Worm (Caenorhabditis elegans) whole organism, L1 larva: ENCODE measurements around the gene F28B4.3.

Source experiments
- aly-2 ChIP-seq: fragments of 150-350 bp; optimal IDR thresholded peaks from 2 replicates; lab custom pipeline; 2014; ENCODE audit warnings: missing biosample characterization, missing genetic modification characterization
- ceh-82 ChIP-seq, 3 experiments: fragments of 150-350 bp in 1 of 3; sonication (generic microtip) in 2 of 3; optimal IDR thresholded peaks; 2 replicates each; lab custom pipeline; 2014 to 2017; ENCODE audit warnings: missing biosample characterization in 3 of 3, missing genetic modification characterization in 3 of 3
- fkh-10 ChIP-seq: sonication (generic microtip); optimal IDR thresholded peaks from 2 replicates; lab custom pipeline; 2017; ENCODE audit warnings: missing biosample characterization, missing genetic modification reagents, missing genetic modification characterization
- grh-1 ChIP-seq: fragments of 200-800 bp; sonication (Bioruptor generic); IDR thresholded peaks from 2 replicates; pipeline ENCODE4 v1.3.6; 2022; ENCODE audit warnings: missing genetic modification reagents, missing genetic modification characterization, missing compliant biosample characterization
- jun-1 ChIP-seq: fragments of 150-350 bp; optimal IDR thresholded peaks from 2 replicates; lab custom pipeline; 2014; ENCODE audit warnings: missing biosample characterization, missing genetic modification reagents, missing genetic modification characterization
- lin-14 ChIP-seq: fragments of 200-800 bp; sonication (Bioruptor generic); optimal IDR thresholded peaks from 2 replicates; lab custom pipeline; 2018; ENCODE audit warnings: mild to moderate bottlenecking, missing genetic modification characterization, moderate library complexity, missing compliant biosample characterization
- nhr-237 ChIP-seq: fragments of 150-350 bp; optimal IDR thresholded peaks from 2 replicates; lab custom pipeline; 2014; ENCODE audit warnings: missing biosample characterization, missing genetic modification characterization
- nhr-84 ChIP-seq: sonication (generic microtip); optimal IDR thresholded peaks from 2 replicates; lab custom pipeline; 2017; ENCODE audit warnings: missing biosample characterization, missing genetic modification characterization
- pax-3 ChIP-seq: fragments of 200-800 bp; sonication (Bioruptor generic); optimal IDR thresholded peaks from 2 replicates; lab custom pipeline; 2018; ENCODE audit warnings: mild to moderate bottlenecking, missing genetic modification characterization, moderate library complexity, missing compliant biosample characterization
- rnt-1 ChIP-seq: sonication (generic microtip); optimal IDR thresholded peaks from 2 replicates; lab custom pipeline; 2016; ENCODE audit warnings: mild to moderate bottlenecking, missing genetic modification characterization, moderate library complexity, missing compliant biosample characterization
- snu-23 ChIP-seq: sonication (generic microtip); optimal IDR thresholded peaks from 2 replicates; lab custom pipeline; 2016; ENCODE audit warnings: missing genetic modification characterization, missing compliant biosample characterization
- sptf-1 ChIP-seq: fragments of 150-350 bp; optimal IDR thresholded peaks from 2 replicates; lab custom pipeline; 2014; ENCODE audit warnings: missing biosample characterization, missing genetic modification characterization
- unc-62 ChIP-seq: fragments of 150-350 bp; optimal IDR thresholded peaks from 2 replicates; lab custom pipeline; 2014; ENCODE audit warnings: missing biosample characterization, missing genetic modification reagents, missing genetic modification characterization
- zip-4 ChIP-seq: fragments of 200-800 bp; sonication (Bioruptor generic); optimal IDR thresholded peaks from 2 replicates; lab custom pipeline; 2018; ENCODE audit warnings: mild to moderate bottlenecking, missing genetic modification characterization, moderate library complexity, missing compliant biosample characterization

Gene F28B4.3

ce11 chrX:3181376-3181775 is 53.8 kb downstream of the F28B4.3 start:
- TF ChIP-seq nhr-84 = no peak
- no peak for TF ChIP-seq snu-23 (GFP tag; lab: Kevin White, UChicago)
- peak; percentile 71 for TF ChIP-seq fkh-10 (GFP tag; lab: Kevin White, UChicago)
- peak in 1 of 3 experiments; percentile 2 for TF ChIP-seq ceh-82 (tag; optimal IDR thresholded peaks at IDR 0.05; lab: Kevin White, UChicago)
- TF ChIP-seq nhr-237 (tag; lab: Kevin White, UChicago) = no peak
- TF ChIP-seq lin-14 (GFP tag; lab: Kevin White, UChicago) = peak; percentile 66
- TF ChIP-seq zip-4 (GFP tag; lab: Kevin White, UChicago) = no peak

DNA sequence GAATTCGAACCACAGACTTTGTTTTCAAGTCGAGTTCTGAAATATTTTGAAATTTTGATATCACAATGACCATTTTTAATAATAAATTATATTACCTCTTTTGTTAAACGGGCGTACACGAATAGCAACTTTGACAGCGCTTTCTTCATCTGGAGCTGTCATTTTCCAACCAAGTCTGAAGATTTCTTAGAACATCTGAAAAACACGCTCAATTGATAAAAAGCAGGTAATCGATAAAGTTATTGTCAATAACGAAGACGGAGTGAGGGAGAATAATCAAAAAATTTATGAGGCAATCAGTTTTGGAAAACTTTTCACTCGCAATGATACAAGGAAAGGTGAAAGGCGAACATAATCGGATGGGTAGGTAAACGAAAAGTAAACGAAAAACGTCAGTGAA is 56.7 kb downstream of the F28B4.3 start, which contains the start of gene klp-4:
TSS of gene klp-4 (minus strand) at position 201 of the 400 bp plus-strand sequence.
- TF ChIP-seq rnt-1 (tag; lab: Kevin White, UChicago) (no peak), aly-2 (tag; lab: Kevin White, UChicago) (no peak), unc-62 (GFP tag; lab: Kevin White, UChicago) (no peak), pax-3 (no peak), grh-1 (GFP tag; lab: Robert Waterston, UW) (no peak), sptf-1 (tag; lab: Kevin White, UChicago) (no peak), jun-1 (no peak)
